Fruit fly (Drosophila melanogaster): Measurements from ENCODE around the gene CG4887.

The CG4887 gene

dm6 chr2L:1142730-1143281 lies 30.0 kb upstream of the CG4887 start, which contains the start of gene MFS3 (continued):
- no peak for TF ChIP-seq Asciz (GFP tag; optimal IDR thresholded peaks at IDR 0.05)
- no peak for TF ChIP-seq btn (GFP tag; optimal IDR thresholded peaks at IDR 0.05)
- TF ChIP-seq Dad (GFP tag; optimal IDR thresholded peaks at IDR 0.05) = no peak
- no peak for TF ChIP-seq CG6254 (GFP tag; optimal IDR thresholded peaks at IDR 0.05)
- no peak for TF ChIP-seq CG11085 (GFP tag; IDR thresholded peaks at IDR 0.05)
- no peak for TF ChIP-seq CG10321 (GFP tag; IDR thresholded peaks at IDR 0.05)
- peak; percentile 19 for TF ChIP-seq CG3163 (GFP tag; optimal IDR thresholded peaks at IDR 0.05)
- no peak for TF ChIP-seq otp (GFP tag; IDR thresholded peaks at IDR 0.05)
- TF ChIP-seq zfh2 (GFP tag; optimal IDR thresholded peaks at IDR 0.05) = no peak
- peak; percentile 13 for TF ChIP-seq scrt (GFP tag; optimal IDR thresholded peaks at IDR 0.05)
- no peak for TF ChIP-seq psq (GFP tag; optimal IDR thresholded peaks at IDR 0.05)
- TF ChIP-seq MTF-1 (GFP tag; optimal IDR thresholded peaks at IDR 0.05; ENCODE audit: borderline replicate concordance) = peak; percentile 51
- no peak for TF ChIP-seq CG14014 (GFP tag; IDR thresholded peaks at IDR 0.05)
- TF ChIP-seq pros (GFP tag; optimal IDR thresholded peaks at IDR 0.05) = peak; percentile 79
- no peak for TF ChIP-seq Sox100B (GFP tag; optimal IDR thresholded peaks at IDR 0.05)
- no peak for TF ChIP-seq Kr (GFP tag; optimal IDR thresholded peaks at IDR 0.05)
- TF ChIP-seq CG43689 (GFP tag; IDR thresholded peaks at IDR 0.05) = no peak
- TF ChIP-seq ap (GFP tag; IDR thresholded peaks at IDR 0.05) = no peak
- peak; percentile 33 for TF ChIP-seq CG2116 (GFP tag; optimal IDR thresholded peaks at IDR 0.05)
- no peak for TF ChIP-seq HLH4C (GFP tag; IDR thresholded peaks at IDR 0.05; ENCODE audit: partially characterized antibody)
- no peak for TF ChIP-seq CG2199 (GFP tag; IDR thresholded peaks at IDR 0.05)
- no peak for TF ChIP-seq CG5953 (GFP tag; IDR thresholded peaks at IDR 0.05)
- peak; percentile 6 for TF ChIP-seq HHEX (GFP tag; optimal IDR thresholded peaks at IDR 0.05)
- no peak for TF ChIP-seq hb (GFP tag; IDR thresholded peaks at IDR 0.05; ENCODE audit: partially characterized antibody)
- peak; percentile 22; the same call in 1 of the 3 replicates for TF ChIP-seq CG17361 (GFP tag; IDR thresholded peaks at IDR 0.05)
- no peak for TF ChIP-seq bcd (GFP tag; optimal IDR thresholded peaks at IDR 0.05)
- TF ChIP-seq CG4617 (GFP tag; optimal IDR thresholded peaks at IDR 0.05; ENCODE audit: borderline replicate concordance) = no peak
- no peak for TF ChIP-seq jigr1 (GFP tag; IDR thresholded peaks at IDR 0.05)
- no peak for TF ChIP-seq rib (GFP tag; IDR thresholded peaks at IDR 0.05)
- no peak for TF ChIP-seq ERR (GFP tag; optimal IDR thresholded peaks at IDR 0.05)
- peak; percentile 18 for TF ChIP-seq CG2120 (GFP tag; optimal IDR thresholded peaks at IDR 0.05)
- peak; percentile 29; the same call in 2 of the 3 replicates for TF ChIP-seq Dbx (GFP tag; IDR thresholded peaks at IDR 0.05)
- no peak for TF ChIP-seq CG31388 (GFP tag; optimal IDR thresholded peaks at IDR 0.05)
- TF ChIP-seq usp (GFP tag; optimal IDR thresholded peaks at IDR 0.05) = no peak
- TF ChIP-seq tna (GFP tag; IDR thresholded peaks at IDR 0.05; ENCODE audit: partially characterized antibody) = no peak
- TF ChIP-seq Hsf (GFP tag; optimal IDR thresholded peaks at IDR 0.05) = peak; percentile 28
- TF ChIP-seq Dp (GFP tag; optimal IDR thresholded peaks at IDR 0.05) = peak; percentile 60
- no peak for TF ChIP-seq CG14441 (GFP tag; IDR thresholded peaks at IDR 0.05)
- TF ChIP-seq CG4360 (GFP tag; IDR thresholded peaks at IDR 0.05) = no peak
- peak; percentile 37 for TF ChIP-seq nom (GFP tag; optimal IDR thresholded peaks at IDR 0.05)
- no peak for TF ChIP-seq CG10431 (GFP tag; optimal IDR thresholded peaks at IDR 0.05)
- no peak for TF ChIP-seq fd102C (GFP tag; optimal IDR thresholded peaks at IDR 0.05)
- no peak for TF ChIP-seq Blimp-1 (GFP tag; optimal IDR thresholded peaks at IDR 0.05)
- TF ChIP-seq CG10462 (GFP tag; optimal IDR thresholded peaks at IDR 0.05) = no peak
- no peak for TF ChIP-seq Six4 (GFP tag; optimal IDR thresholded peaks at IDR 0.05)
- peak; percentile 40 for TF ChIP-seq CG17385 (GFP tag; optimal IDR thresholded peaks at IDR 0.05)
- no peak for TF ChIP-seq cwo (GFP tag; optimal IDR thresholded peaks at IDR 0.05)
- peak; percentile 7 for TF ChIP-seq Nf-YC (tag; optimal IDR thresholded peaks at IDR 0.05)
- TF ChIP-seq fru (optimal IDR thresholded peaks at IDR 0.05) = no peak
- no peak for TF ChIP-seq CG4282 (GFP tag; optimal IDR thresholded peaks at IDR 0.05)
- TF ChIP-seq CkIIα-i1 (GFP tag; IDR thresholded peaks at IDR 0.05) = no peak
